Fruit fly (Drosophila melanogaster) whole organism, embryonic: ENCODE results near the gene CG3342.

Experiments
- Bteb2 ChIP-seq: fragments of 200-800 bp; sonication (Bioruptor generic); optimal IDR thresholded peaks from 2 replicates; lab custom pipeline; 2016; ENCODE audit warnings: missing biosample characterization, missing genetic modification characterization
- C15 ChIP-seq: fragments of 200-800 bp; sonication (Bioruptor generic); IDR thresholded peaks from 3 replicates; pipeline ENCODE4 v1.3.6; 2022; ENCODE audit warnings: missing biosample characterization, missing genetic modification characterization
- CG11085 ChIP-seq: fragments of 200-800 bp; sonication (Bioruptor generic); IDR thresholded peaks from 2 replicates; pipeline ENCODE4 v1.3.6; 2022; ENCODE audit warnings: missing biosample characterization, missing genetic modification characterization
- CG11456 ChIP-seq: fragments of 200-800 bp; sonication (Bioruptor generic); IDR thresholded peaks from 3 replicates; pipeline ENCODE4 v1.3.6; 2022; ENCODE audit warnings: missing biosample characterization, missing genetic modification characterization
- CG12071 ChIP-seq: fragments of 200-800 bp; sonication (Bioruptor generic); optimal IDR thresholded peaks from 3 replicates; lab custom pipeline; 2018; ENCODE audit warnings: missing biosample characterization, mild to moderate bottlenecking, missing genetic modification characterization
- CG12219 ChIP-seq: fragments of 200-800 bp; sonication (Bioruptor generic); optimal IDR thresholded peaks from 3 replicates; lab custom pipeline; 2018; ENCODE audit warnings: missing biosample characterization, mild to moderate bottlenecking, missing genetic modification characterization
- CG12391 ChIP-seq: fragments of 200-800 bp; sonication (Bioruptor generic); optimal IDR thresholded peaks from 3 replicates; lab custom pipeline; 2018; ENCODE audit warnings: missing biosample characterization, mild to moderate bottlenecking, missing genetic modification characterization, moderate library complexity
- CG12769 ChIP-seq: fragments of 200-800 bp; sonication (Bioruptor generic); optimal IDR thresholded peaks from 2 replicates; lab custom pipeline; 2019; ENCODE audit warnings: missing biosample characterization, mild to moderate bottlenecking, missing genetic modification characterization, moderate library complexity
- CG13624 ChIP-seq: fragments of 200-800 bp; sonication (Bioruptor generic); optimal IDR thresholded peaks from 2 replicates; lab custom pipeline; 2016; ENCODE audit warnings: missing biosample characterization, missing genetic modification characterization
- CG14667 ChIP-seq: fragments of 200-800 bp; sonication (Bioruptor generic); IDR thresholded peaks from 2 replicates; pipeline ENCODE4 v1.3.6; 2022; ENCODE audit warnings: missing biosample characterization, missing genetic modification characterization
- CG1603 ChIP-seq: fragments of 200-800 bp; sonication (Bioruptor generic); optimal IDR thresholded peaks from 2 replicates; lab custom pipeline; 2019; ENCODE audit warnings: missing biosample characterization, mild to moderate bottlenecking, missing genetic modification characterization, moderate library complexity
- CG17359 ChIP-seq: fragments of 200-800 bp; sonication (Bioruptor generic); optimal IDR thresholded peaks from 3 replicates; lab custom pipeline; 2018; ENCODE audit warnings: missing biosample characterization, mild to moderate bottlenecking, missing genetic modification characterization, moderate library complexity
- CG2120 ChIP-seq: fragments of 200-800 bp; sonication (Bioruptor generic); optimal IDR thresholded peaks from 3 replicates; lab custom pipeline; 2016; ENCODE audit warnings: missing biosample characterization, missing genetic modification characterization
- CG2199 ChIP-seq: fragments of 200-800 bp; sonication (Bioruptor generic); IDR thresholded peaks from 3 replicates; pipeline ENCODE4 v1.3.6; 2022; ENCODE audit warnings: missing biosample characterization, missing genetic modification characterization
- CG2712 ChIP-seq: fragments of 200-800 bp; optimal IDR thresholded peaks from 3 replicates; lab custom pipeline; 2019; ENCODE audit warnings: missing biosample characterization, mild to moderate bottlenecking, missing genetic modification characterization, moderate library complexity
- CG32532 ChIP-seq: fragments of 200-800 bp; sonication (Bioruptor generic); IDR thresholded peaks from 2 replicates; pipeline ENCODE4 v1.3.6; 2022; ENCODE audit warnings: missing biosample characterization, missing genetic modification characterization
- CG4424 ChIP-seq: fragments of 200-800 bp; sonication (Bioruptor generic); optimal IDR thresholded peaks from 3 replicates; lab custom pipeline; 2016; ENCODE audit warnings: missing biosample characterization, missing genetic modification characterization
- CG6689 ChIP-seq: fragments of 200-800 bp; sonication (Bioruptor generic); IDR thresholded peaks from 2 replicates; pipeline ENCODE4 v1.3.6; 2022; ENCODE audit warnings: missing biosample characterization, missing genetic modification characterization
- CG7839 ChIP-seq: fragments of 200-800 bp; sonication (Bioruptor generic); optimal IDR thresholded peaks from 3 replicates; lab custom pipeline; 2018; ENCODE audit warnings: missing biosample characterization, mild to moderate bottlenecking, missing genetic modification characterization, moderate library complexity
- CG8290 ChIP-seq, 3 experiments: fragments of 200-800 bp; sonication (Bioruptor generic); optimal IDR thresholded peaks; 2 replicates each; lab custom pipeline; 2016 to 2019; ENCODE audit warnings: missing biosample characterization in 3 of 3, missing genetic modification characterization in 3 of 3, mild to moderate bottlenecking in 2 of 3, moderate library complexity in 1 of 3
- Deaf1 ChIP-seq: fragments of 200-800 bp; optimal IDR thresholded peaks from 3 replicates; lab custom pipeline; 2019; ENCODE audit warnings: missing biosample characterization, mild to moderate bottlenecking, missing genetic modification characterization, moderate library complexity
- Elba2 ChIP-seq: fragments of 200-800 bp; sonication (Bioruptor generic); optimal IDR thresholded peaks from 3 replicates; lab custom pipeline; 2016; ENCODE audit warnings: missing biosample characterization, missing genetic modification characterization
- Hmr ChIP-seq: fragments of 200-800 bp; sonication (Bioruptor generic); optimal IDR thresholded peaks from 3 replicates; lab custom pipeline; 2017; ENCODE audit warnings: mild to moderate bottlenecking, missing biosample characterization, missing genetic modification reagents, missing genetic modification characterization
- Myb ChIP-seq: fragments of 200-800 bp; sonication (Bioruptor generic); optimal IDR thresholded peaks from 2 replicates; lab custom pipeline; 2016; ENCODE audit warnings: missing biosample characterization, missing genetic modification characterization
- Oli ChIP-seq: fragments of 200-800 bp; sonication (Bioruptor generic); optimal IDR thresholded peaks from 2 replicates; lab custom pipeline; 2018; ENCODE audit warnings: missing biosample characterization, mild to moderate bottlenecking, missing genetic modification characterization, moderate library complexity
- PHDP ChIP-seq: fragments of 200-800 bp; sonication (Bioruptor generic); optimal IDR thresholded peaks from 3 replicates; lab custom pipeline; 2018; ENCODE audit warnings: missing biosample characterization, mild to moderate bottlenecking, missing genetic modification characterization, moderate library complexity
- Ptx1 ChIP-seq: fragments of 200-800 bp; sonication (Bioruptor generic); IDR thresholded peaks from 2 replicates; pipeline ENCODE4 v1.3.6; 2022; ENCODE audit warnings: missing biosample characterization, missing genetic modification characterization
- Scr ChIP-seq: fragments of 200-800 bp; sonication (Bioruptor generic); IDR thresholded peaks from 2 replicates; pipeline ENCODE4 v1.3.6; 2022; ENCODE audit warnings: missing biosample characterization, missing genetic modification characterization; ENCODE audit not compliant: partially characterized antibody
- Sox102F ChIP-seq: fragments of 200-800 bp; sonication (Bioruptor generic); optimal IDR thresholded peaks from 2 replicates; lab custom pipeline; 2018; ENCODE audit warnings: missing biosample characterization, mild to moderate bottlenecking, missing genetic modification characterization, moderate library complexity
- amos ChIP-seq: fragments of 200-800 bp; sonication (Bioruptor generic); IDR thresholded peaks from 2 replicates; pipeline ENCODE4 v1.3.6; 2022; ENCODE audit warnings: missing biosample characterization, missing genetic modification characterization; ENCODE audit not compliant: partially characterized antibody
- ap ChIP-seq: fragments of 200-800 bp; sonication (Bioruptor generic); IDR thresholded peaks from 2 replicates; pipeline ENCODE4 v1.3.6; 2022; ENCODE audit warnings: missing biosample characterization, missing genetic modification characterization
- chinmo ChIP-seq: fragments of 200-800 bp; sonication (Bioruptor generic); IDR thresholded peaks from 4 replicates; pipeline ENCODE4 v1.3.6; 2022; ENCODE audit warnings: missing biosample characterization, missing genetic modification characterization; ENCODE audit not compliant: partially characterized antibody
- cwo ChIP-seq: fragments of 200-800 bp; sonication (Bioruptor generic); optimal IDR thresholded peaks from 3 replicates; lab custom pipeline; 2017; ENCODE audit warnings: missing biosample characterization, missing genetic modification characterization, mild to moderate bottlenecking, moderate library complexity, missing genetic modification reagents
- dysf ChIP-seq: fragments of 200-800 bp; sonication (Bioruptor generic); IDR thresholded peaks from 3 replicates; pipeline ENCODE4 v1.3.6; 2022; ENCODE audit warnings: missing biosample characterization, missing genetic modification characterization
- ems ChIP-seq: fragments of 200-800 bp; sonication (Bioruptor generic); optimal IDR thresholded peaks from 3 replicates; lab custom pipeline; 2016; ENCODE audit warnings: missing biosample characterization, missing genetic modification characterization
- esg ChIP-seq: fragments of 200-800 bp; sonication (Bioruptor generic); conservative IDR thresholded peaks from 2 replicates; pipeline ENCODE4 v1.3.6; 2022; ENCODE audit warnings: missing biosample characterization, missing genetic modification characterization
- ftz-f1 ChIP-seq: fragments of 200-800 bp; sonication (Bioruptor generic); optimal IDR thresholded peaks from 2 replicates; lab custom pipeline; 2016; ENCODE audit warnings: missing biosample characterization, missing genetic modification characterization
- grau ChIP-seq: fragments of 200-800 bp; optimal IDR thresholded peaks from 3 replicates; lab custom pipeline; 2019; ENCODE audit warnings: missing biosample characterization, mild to moderate bottlenecking, missing genetic modification characterization, moderate library complexity
- hkb ChIP-seq, 2 experiments: fragments of 200-800 bp in 1 of 2; fragments of >200 bp in 1 of 2; sonication (Bioruptor generic) in 1 of 2; IDR thresholded peaks in 1 of 2; optimal IDR thresholded peaks in 1 of 2; 2 replicates each; pipeline versions ENCODE4 v1.3.6 to Lab custom; 2017 to 2022; ENCODE audit warnings: missing biosample characterization in 1 of 2, missing genetic modification characterization in 1 of 2
- hth ChIP-seq: fragments of >200 bp; optimal IDR thresholded peaks from 2 replicates; lab custom pipeline; 2017; ENCODE audit warnings: inconsistent platforms
- lab ChIP-seq: fragments of 200-800 bp; sonication (Bioruptor generic); optimal IDR thresholded peaks from 3 replicates; lab custom pipeline; 2017; ENCODE audit warnings: missing biosample characterization, missing genetic modification characterization, mild to moderate bottlenecking, moderate library complexity, missing genetic modification reagents
- lmd ChIP-seq: fragments of 200-800 bp; sonication (Bioruptor generic); IDR thresholded peaks from 2 replicates; pipeline ENCODE4 v1.3.6; 2022; ENCODE audit warnings: missing biosample characterization, missing genetic modification characterization
- mam ChIP-seq: fragments of 200-800 bp; sonication (Bioruptor generic); optimal IDR thresholded peaks from 3 replicates; lab custom pipeline; 2016; ENCODE audit warnings: missing biosample characterization, missing genetic modification characterization
- row ChIP-seq: fragments of 200-800 bp; sonication (Bioruptor generic); IDR thresholded peaks from 3 replicates; pipeline ENCODE4 v1.3.6; 2022; ENCODE audit warnings: missing biosample characterization, missing genetic modification characterization
- sob ChIP-seq: fragments of 200-800 bp; sonication (Bioruptor generic); IDR thresholded peaks from 2 replicates; pipeline ENCODE4 v1.3.6; 2022; ENCODE audit warnings: missing biosample characterization, missing genetic modification characterization
- stc ChIP-seq: fragments of 200-800 bp; sonication (Bioruptor generic); IDR thresholded peaks from 2 replicates; pipeline ENCODE4 v1.3.6; 2022; ENCODE audit warnings: missing biosample characterization, missing genetic modification characterization
- tna ChIP-seq: fragments of 200-800 bp; sonication (Bioruptor generic); IDR thresholded peaks from 2 replicates; pipeline ENCODE4 v1.3.6; 2022; ENCODE audit warnings: missing biosample characterization, missing genetic modification characterization; ENCODE audit not compliant: partially characterized antibody
- unpg ChIP-seq: fragments of 200-800 bp; sonication (Bioruptor generic); optimal IDR thresholded peaks from 3 replicates; lab custom pipeline; 2018; ENCODE audit warnings: missing biosample characterization, mild to moderate bottlenecking, missing genetic modification characterization, moderate library complexity

CG3342 gene

dm6 chrX:6528508-6528998 lies 865 bp upstream of the CG3342 start, which contains the start of gene Agxt (continued):
- TF ChIP-seq Deaf1 (tag; lab: Kevin White, UChicago) (no peak), CG2712 (tag; lab: Kevin White, UChicago) (peak; percentile 7), CG12769 (tag; lab: Kevin White, UChicago) (peak; percentile 44), PHDP (tag; lab: Kevin White, UChicago) (peak; percentile 16), chinmo (GFP tag; lab: Robert Waterston, UW) (0 out of 4 replicates have a peak, but pooled peaks have one; percentile 26), tna (GFP tag; lab: Robert Waterston, UW) (no peak), cwo (GFP tag; lab: Kevin White, UChicago) (peak; percentile 33), CG7839 (peak; percentile 42), CG4424 (GFP tag; lab: Kevin White, UChicago) (peak; percentile 18), amos (no peak), lmd (peak; percentile 28; the same call in 1 of the 2 replicates), Bteb2 (GFP tag; lab: Kevin White, UChicago) (peak; percentile 1), CG12391 (tag; lab: Kevin White, UChicago) (peak; percentile 21), CG12071 (GFP tag; lab: Kevin White, UChicago) (no peak), Oli (tag; lab: Kevin White, UChicago) (peak; percentile 11), CG8290 (GFP tag; optimal IDR thresholded peaks at IDR 0.05; lab: Kevin White, UChicago) (no peak), CG8290 (tag; optimal IDR thresholded peaks at IDR 0.05; lab: Kevin White, UChicago) (peak in 1 of 2 experiments; percentile 62), CG1603 (tag; lab: Kevin White, UChicago) (peak; percentile 31), ems (GFP tag; lab: Kevin White, UChicago) (peak; percentile 22), CG13624 (GFP tag; lab: Kevin White, UChicago) (peak; percentile 32), hth (no peak), Elba2 (no peak), hkb (optimal IDR thresholded peaks at IDR 0.05; lab: Kevin White, UChicago) (no peak), hkb (GFP tag; IDR thresholded peaks at IDR 0.05; lab: Robert Waterston, UW) (peak; percentile 38; the same call in 1 of the 2 replicates), CG17359 (peak; percentile 19), stc (GFP tag; lab: Robert Waterston, UW) (peak; percentile 27; the same call in 1 of the 2 replicates), Hmr (GFP tag; lab: Kevin White, UChicago) (peak; percentile 28), sob (GFP tag; lab: Robert Waterston, UW) (0 out of 2 replicates have a peak, but pooled peaks have one; percentile 20), CG2199 (GFP tag; lab: Robert Waterston, UW) (no peak), CG12219 (GFP tag; lab: Kevin White, UChicago) (no peak), unpg (GFP tag; lab: Kevin White, UChicago) (peak; percentile 6), ap (GFP tag; lab: Robert Waterston, UW) (no peak), Myb (GFP tag; lab: Kevin White, UChicago) (no peak), lab (GFP tag; lab: Kevin White, UChicago) (peak; percentile 58), row (GFP tag; lab: Robert Waterston, UW) (peak; percentile 61), grau (tag; lab: Kevin White, UChicago) (peak; percentile 30), esg (GFP tag; lab: Robert Waterston, UW) (0 out of 2 replicates have a peak, but pooled peaks have one; percentile 6), Ptx1 (GFP tag; lab: Robert Waterston, UW) (peak; percentile 53), CG32532 (GFP tag; lab: Robert Waterston, UW) (peak; percentile 46; the same call in 1 of the 2 replicates), dysf (0 out of 3 replicates have a peak, but pooled peaks have one; percentile 17), Scr (GFP tag; lab: Robert Waterston, UW) (no peak), Sox102F (GFP tag; lab: Kevin White, UChicago) (peak; percentile 30), mam (peak; percentile 17), CG11456 (GFP tag; lab: Robert Waterston, UW) (peak; percentile 61; the same call in 2 of the 3 replicates), CG14667 (GFP tag; lab: Robert Waterston, UW) (0 out of 2 replicates have a peak, but pooled peaks have one; percentile 4), CG11085 (0 out of 2 replicates have a peak, but pooled peaks have one; percentile 24), CG6689 (GFP tag; lab: Robert Waterston, UW) (0 out of 2 replicates have a peak, but pooled peaks have one; percentile 19), CG2120 (GFP tag; lab: Kevin White, UChicago) (peak; percentile 48), ftz-f1 (GFP tag; lab: Kevin White, UChicago) (peak; percentile 23), C15 (GFP tag; lab: Robert Waterston, UW) (no peak)
